Fruit fly (Drosophila melanogaster) whole organism, embryonic: ENCODE results near the gene Hsp22.

Experiments used
- Ada2b ChIP-seq: fragments of 200-800 bp; sonication (Bioruptor generic); IDR thresholded peaks from 2 replicates; pipeline ENCODE4 v1.3.6; 2022; ENCODE audit warnings: missing biosample characterization, missing genetic modification characterization
- Atf-2 ChIP-seq: fragments of 200-800 bp; sonication (Bioruptor generic); optimal IDR thresholded peaks from 2 replicates; lab custom pipeline; 2016; ENCODE audit warnings: missing biosample characterization, missing genetic modification characterization
- CG10321 ChIP-seq: fragments of 200-800 bp; sonication (Bioruptor generic); IDR thresholded peaks from 2 replicates; pipeline ENCODE4 v1.3.6; 2022; ENCODE audit warnings: missing biosample characterization, missing genetic modification characterization
- CG10431 ChIP-seq: fragments of 200-800 bp; sonication (Bioruptor generic); optimal IDR thresholded peaks from 3 replicates; lab custom pipeline; 2018; ENCODE audit warnings: missing biosample characterization, mild to moderate bottlenecking, missing genetic modification characterization
- CG13123 ChIP-seq: fragments of 200-800 bp; sonication (Bioruptor generic); optimal IDR thresholded peaks from 2 replicates; lab custom pipeline; 2016; ENCODE audit warnings: missing biosample characterization, missing genetic modification characterization
- CG13775 ChIP-seq: fragments of 200-800 bp; sonication (Bioruptor generic); optimal IDR thresholded peaks from 3 replicates; lab custom pipeline; 2017; ENCODE audit warnings: missing biosample characterization, mild to moderate bottlenecking, missing genetic modification characterization
- CG13894 ChIP-seq: fragments of 200-800 bp; sonication (Bioruptor generic); optimal IDR thresholded peaks from 3 replicates; lab custom pipeline; 2018; ENCODE audit warnings: missing biosample characterization, mild to moderate bottlenecking, missing genetic modification characterization, moderate library complexity
- CG15269 ChIP-seq: fragments of 200-800 bp; sonication (Bioruptor generic); optimal IDR thresholded peaks from 2 replicates; lab custom pipeline; 2018; ENCODE audit warnings: missing biosample characterization, mild to moderate bottlenecking, missing genetic modification characterization, moderate library complexity
- CG1602 ChIP-seq: fragments of 200-800 bp; sonication (Bioruptor generic); optimal IDR thresholded peaks from 3 replicates; lab custom pipeline; 2016; ENCODE audit warnings: missing biosample characterization, missing genetic modification characterization
- CG1832 ChIP-seq: fragments of 200-800 bp; sonication (Bioruptor generic); optimal IDR thresholded peaks from 2 replicates; lab custom pipeline; 2017; ENCODE audit warnings: missing biosample characterization, mild to moderate bottlenecking, missing genetic modification characterization, inconsistent platforms
- CG18619 ChIP-seq: fragments of 200-800 bp; sonication (Bioruptor generic); optimal IDR thresholded peaks from 3 replicates; lab custom pipeline; 2017; ENCODE audit warnings: missing biosample characterization, mild to moderate bottlenecking, missing genetic modification characterization
- CG30431 ChIP-seq: fragments of 200-800 bp; sonication (Bioruptor generic); optimal IDR thresholded peaks from 2 replicates; lab custom pipeline; 2017; ENCODE audit warnings: missing biosample characterization, missing genetic modification characterization
- CG34224 ChIP-seq: fragments of 200-800 bp; sonication (Bioruptor generic); IDR thresholded peaks from 3 replicates; pipeline ENCODE4 v1.3.6; 2022; ENCODE audit warnings: missing biosample characterization, missing genetic modification characterization; ENCODE audit not compliant: partially characterized antibody
- CG3726 ChIP-seq: fragments of 200-800 bp; sonication (Bioruptor generic); IDR thresholded peaks from 3 replicates; pipeline ENCODE4, ENCODE4 v1.3.6; 2022; ENCODE audit warnings: missing biosample characterization, missing genetic modification characterization
- CG4404 ChIP-seq: fragments of 200-800 bp; sonication (Bioruptor generic); IDR thresholded peaks from 2 replicates; pipeline ENCODE4 v1.3.6; 2022; ENCODE audit warnings: missing biosample characterization, missing genetic modification characterization
- CG8478 ChIP-seq: fragments of >200 bp; optimal IDR thresholded peaks from 2 replicates; lab custom pipeline; 2018
- CG8944 ChIP-seq: fragments of 200-800 bp; sonication (Bioruptor generic); optimal IDR thresholded peaks from 3 replicates; lab custom pipeline; 2016; ENCODE audit warnings: missing biosample characterization, missing genetic modification characterization
- D ChIP-seq, 2 experiments: fragments of 200-800 bp in 1 of 2; fragments of >200 bp in 1 of 2; sonication (Bioruptor generic) in 1 of 2; optimal IDR thresholded peaks; 2 replicates in 1 of 2; 3 replicates in 1 of 2; lab custom pipeline; 2017; ENCODE audit warnings: mild to moderate bottlenecking in 1 of 2, missing biosample characterization in 1 of 2, missing genetic modification characterization in 1 of 2, missing genetic modification reagents in 1 of 2
- Gug ChIP-seq: fragments of 200-800 bp; sonication (Bioruptor generic); IDR thresholded peaks from 4 replicates; pipeline ENCODE4 v1.3.6; 2022; ENCODE audit warnings: missing biosample characterization, missing genetic modification characterization
- Hr78 ChIP-seq, 2 experiments: fragments of 200-800 bp in 1 of 2; fragments of >200 bp in 1 of 2; sonication (Bioruptor generic) in 1 of 2; optimal IDR thresholded peaks; 2 replicates each; lab custom pipeline; 2017 to 2019; ENCODE audit warnings: missing biosample characterization in 2 of 2, missing genetic modification characterization in 2 of 2, mild to moderate bottlenecking in 1 of 2, moderate library complexity in 1 of 2
- Kr ChIP-seq: fragments of 200-800 bp; sonication (Bioruptor generic); optimal IDR thresholded peaks from 2 replicates; lab custom pipeline; 2017; ENCODE audit warnings: missing biosample characterization, mild to moderate bottlenecking, missing genetic modification characterization
- NC2α ChIP-seq: fragments of 200-800 bp; sonication (Bioruptor generic); optimal IDR thresholded peaks from 2 replicates; lab custom pipeline; 2016; ENCODE audit warnings: missing biosample characterization, missing genetic modification characterization
- NFAT ChIP-seq: fragments of 200-800 bp; sonication (Bioruptor generic); IDR thresholded peaks from 2 replicates; pipeline ENCODE4 v1.3.6; 2022; ENCODE audit warnings: missing biosample characterization, missing genetic modification characterization
- Opbp ChIP-seq: fragments of 200-800 bp; sonication (Bioruptor generic); IDR thresholded peaks from 3 replicates; pipeline ENCODE4 v1.3.6; 2022; ENCODE audit warnings: missing biosample characterization, missing genetic modification characterization; ENCODE audit not compliant: partially characterized antibody
- PHDP ChIP-seq: fragments of 200-800 bp; sonication (Bioruptor generic); optimal IDR thresholded peaks from 3 replicates; lab custom pipeline; 2018; ENCODE audit warnings: missing biosample characterization, mild to moderate bottlenecking, missing genetic modification characterization, moderate library complexity
- Ravus ChIP-seq: fragments of 200-800 bp; sonication (Bioruptor generic); IDR thresholded peaks from 2 replicates; pipeline ENCODE4 v1.3.6; 2022; ENCODE audit warnings: missing biosample characterization, missing genetic modification characterization
- Ssrp ChIP-seq: fragments of 200-800 bp; sonication (Bioruptor generic); optimal IDR thresholded peaks from 2 replicates; lab custom pipeline; 2018; ENCODE audit warnings: missing biosample characterization, mild to moderate bottlenecking, missing genetic modification characterization, moderate library complexity
- Xrp1 ChIP-seq: fragments of 200-800 bp; sonication (Bioruptor generic); IDR thresholded peaks from 2 replicates; pipeline ENCODE4 v1.3.6; 2022; ENCODE audit warnings: missing biosample characterization, missing genetic modification characterization
- ato ChIP-seq: fragments of 200-800 bp; sonication (Bioruptor generic); IDR thresholded peaks from 2 replicates; pipeline ENCODE4 v1.3.6; 2022; ENCODE audit warnings: missing biosample characterization, missing genetic modification characterization; ENCODE audit not compliant: partially characterized antibody
- bowl ChIP-seq: fragments of 200-800 bp; sonication (Bioruptor generic); IDR thresholded peaks from 2 replicates; pipeline ENCODE4 v1.3.6; 2022; ENCODE audit warnings: missing biosample characterization, missing genetic modification characterization
- cad ChIP-seq: fragments of >200 bp; optimal IDR thresholded peaks from 2 replicates; lab custom pipeline; 2017; ENCODE audit warnings: missing biosample characterization, missing genetic modification characterization
- cas ChIP-seq: fragments of 200-800 bp; sonication (Bioruptor generic); IDR thresholded peaks from 2 replicates; pipeline ENCODE4 v1.3.6; 2022; ENCODE audit warnings: missing biosample characterization, missing genetic modification characterization
- chinmo ChIP-seq: fragments of 200-800 bp; sonication (Bioruptor generic); IDR thresholded peaks from 4 replicates; pipeline ENCODE4 v1.3.6; 2022; ENCODE audit warnings: missing biosample characterization, missing genetic modification characterization; ENCODE audit not compliant: partially characterized antibody
- emc ChIP-seq: fragments of 200-800 bp; sonication (Bioruptor generic); optimal IDR thresholded peaks from 2 replicates; lab custom pipeline; 2016; ENCODE audit warnings: missing biosample characterization, missing genetic modification characterization
- gcm ChIP-seq: fragments of 200-800 bp; sonication (Bioruptor generic); optimal IDR thresholded peaks from 2 replicates; lab custom pipeline; 2019; ENCODE audit warnings: missing biosample characterization, mild to moderate bottlenecking, missing genetic modification characterization, moderate library complexity
- hb ChIP-seq: fragments of 200-800 bp; sonication (Bioruptor generic); IDR thresholded peaks from 3 replicates; pipeline ENCODE4 v1.3.6; 2022; ENCODE audit warnings: missing biosample characterization, missing genetic modification characterization; ENCODE audit not compliant: partially characterized antibody
- hkb ChIP-seq, 2 experiments: fragments of 200-800 bp in 1 of 2; fragments of >200 bp in 1 of 2; sonication (Bioruptor generic) in 1 of 2; IDR thresholded peaks in 1 of 2; optimal IDR thresholded peaks in 1 of 2; 2 replicates each; pipeline versions ENCODE4 v1.3.6 to Lab custom; 2017 to 2022; ENCODE audit warnings: missing biosample characterization in 1 of 2, missing genetic modification characterization in 1 of 2
- kah ChIP-seq: fragments of 200-800 bp; sonication (Bioruptor generic); optimal IDR thresholded peaks from 2 replicates; lab custom pipeline; 2018; ENCODE audit warnings: missing biosample characterization, mild to moderate bottlenecking, missing genetic modification characterization
- nerfin-1 ChIP-seq: fragments of 200-800 bp; sonication (Bioruptor generic); optimal IDR thresholded peaks from 3 replicates; lab custom pipeline; 2019; ENCODE audit warnings: missing biosample characterization, mild to moderate bottlenecking, missing genetic modification characterization, moderate library complexity
- nom ChIP-seq: fragments of 200-800 bp; sonication (Bioruptor generic); optimal IDR thresholded peaks from 2 replicates; lab custom pipeline; 2017; ENCODE audit warnings: missing biosample characterization, missing genetic modification characterization, mild to moderate bottlenecking, moderate library complexity, missing genetic modification reagents
- onecut ChIP-seq: fragments of 200-800 bp; sonication (Bioruptor generic); IDR thresholded peaks from 2 replicates; pipeline ENCODE4 v1.3.6; 2022; ENCODE audit warnings: missing biosample characterization, missing genetic modification characterization
- run ChIP-seq: fragments of 200-800 bp; sonication (Bioruptor generic); optimal IDR thresholded peaks from 3 replicates; lab custom pipeline; 2018; ENCODE audit warnings: missing biosample characterization, mild to moderate bottlenecking, missing genetic modification characterization
- tap ChIP-seq: fragments of 200-800 bp; optimal IDR thresholded peaks from 3 replicates; lab custom pipeline; 2019; ENCODE audit warnings: missing biosample characterization, mild to moderate bottlenecking, missing genetic modification characterization, moderate library complexity
- tgo ChIP-seq: fragments of 200-800 bp; sonication (Bioruptor generic); IDR thresholded peaks from 3 replicates; pipeline ENCODE4 v1.3.6; 2022; ENCODE audit warnings: missing biosample characterization, missing genetic modification characterization
- tup ChIP-seq: fragments of 200-800 bp; sonication (Bioruptor generic); optimal IDR thresholded peaks from 2 replicates; lab custom pipeline; 2016; ENCODE audit warnings: missing biosample characterization, mild to moderate bottlenecking, missing genetic modification characterization, moderate library complexity
- unc-4 ChIP-seq: fragments of 200-800 bp; sonication (Bioruptor generic); IDR thresholded peaks from 2 replicates; pipeline ENCODE4 v1.3.6; 2022; ENCODE audit warnings: missing biosample characterization, missing genetic modification characterization; ENCODE audit not compliant: partially characterized antibody
- vnd ChIP-seq: fragments of 200-800 bp; sonication (Bioruptor generic); IDR thresholded peaks from 3 replicates; pipeline ENCODE4 v1.3.6; 2022; ENCODE audit warnings: missing biosample characterization, missing genetic modification characterization; ENCODE audit not compliant: partially characterized antibody

Gene Hsp22

DNA sequence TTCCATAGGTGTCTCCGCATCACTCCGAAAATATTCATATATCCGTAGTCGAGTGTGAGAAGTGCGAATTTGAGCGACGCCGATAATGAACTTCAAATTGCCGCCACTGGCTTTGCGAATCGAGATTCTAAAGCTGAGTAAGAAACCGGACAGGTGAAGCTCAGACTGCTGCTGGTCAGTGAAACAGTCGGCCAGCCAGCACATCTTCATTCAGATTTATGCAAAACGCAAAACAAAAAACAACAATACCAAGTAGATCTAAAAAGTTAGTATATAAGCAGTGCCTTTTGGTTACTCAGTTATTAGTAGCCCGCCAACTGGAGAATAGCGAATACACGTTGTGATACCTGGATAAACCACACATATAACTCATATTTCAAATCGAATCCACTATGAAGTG lies 31.8 kb downstream of the Hsp22 start, which contains the start of gene Cpr67B:
Gene Cpr67B, plus strand, starts transcription at position 301 of the 400 bp plus-strand sequence.
- TF ChIP-seq CG10321 (GFP tag; lab: Robert Waterston, UW) (no peak), tgo (GFP tag; lab: Robert Waterston, UW) (no peak), CG13894 (peak; percentile 43), chinmo (GFP tag; lab: Robert Waterston, UW) (0 out of 4 replicates have a peak, but pooled peaks have one; percentile 15), CG1602 (GFP tag; lab: Kevin White, UChicago) (no peak), CG34224 (GFP tag; lab: Robert Waterston, UW) (no peak), ato (GFP tag; lab: Robert Waterston, UW) (no peak)

DNA sequence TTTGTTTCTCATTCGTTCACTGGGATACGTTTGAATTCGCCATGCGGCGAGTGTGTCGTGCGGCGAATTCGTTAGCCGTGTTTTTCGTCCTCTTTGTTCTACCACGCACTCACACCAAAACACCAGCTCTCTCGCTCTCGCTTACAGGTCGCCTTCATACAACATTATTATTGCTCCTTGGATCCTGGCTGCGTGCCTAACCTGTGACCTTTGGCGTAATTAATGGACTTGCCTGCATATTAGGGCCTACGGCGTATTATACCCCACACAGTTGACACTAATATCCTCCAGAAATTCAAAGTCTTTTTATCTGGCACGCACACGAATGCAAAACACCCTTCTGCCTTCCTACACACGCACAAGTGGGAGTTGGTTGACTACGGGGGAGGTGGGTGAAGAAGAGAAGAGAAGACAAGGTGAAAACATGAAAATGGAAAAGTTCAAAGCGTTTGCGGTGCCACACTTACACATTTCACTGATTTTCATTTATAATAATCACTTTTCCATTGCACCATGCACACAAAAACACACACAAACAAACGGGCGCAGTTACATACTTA lies 37.4 kb downstream of the Hsp22 start:
- no peak for TF ChIP-seq CG8944 (GFP tag; lab: Kevin White, UChicago)
- TF ChIP-seq nerfin-1 (tag; lab: Kevin White, UChicago): peak; percentile 24
- TF ChIP-seq cad: no peak
- TF ChIP-seq PHDP (tag; lab: Kevin White, UChicago): no peak
- TF ChIP-seq CG13123 (GFP tag; lab: Kevin White, UChicago): no peak
- TF ChIP-seq CG8478 (lab: Kevin White, UChicago): peak; percentile 75
- TF ChIP-seq CG1832 (GFP tag; lab: Kevin White, UChicago): peak; percentile 63
- TF ChIP-seq Ravus (GFP tag; lab: Robert Waterston, UW): no peak
- TF ChIP-seq gcm (GFP tag; lab: Kevin White, UChicago): no peak
- no peak for TF ChIP-seq vnd (GFP tag; lab: Robert Waterston, UW)
- TF ChIP-seq Kr: no peak
- no peak for TF ChIP-seq CG30431 (GFP tag; lab: Kevin White, UChicago)
- no peak for TF ChIP-seq Xrp1 (GFP tag; lab: Robert Waterston, UW)
- TF ChIP-seq hkb (optimal IDR thresholded peaks at IDR 0.05; lab: Kevin White, UChicago): no peak
- TF ChIP-seq hkb (GFP tag; IDR thresholded peaks at IDR 0.05; lab: Robert Waterston, UW): no peak
- no peak for TF ChIP-seq tap (tag; lab: Kevin White, UChicago)
- TF ChIP-seq tup (GFP tag; lab: Kevin White, UChicago): no peak
- no peak for TF ChIP-seq bowl (GFP tag; lab: Robert Waterston, UW)
- TF ChIP-seq kah (GFP tag; lab: Kevin White, UChicago): no peak
- TF ChIP-seq NC2α (GFP tag; lab: Kevin White, UChicago): no peak
- no peak for TF ChIP-seq cas (GFP tag; lab: Robert Waterston, UW)
- TF ChIP-seq CG3726 (GFP tag; lab: Robert Waterston, UW): no peak
- no peak for TF ChIP-seq Opbp (GFP tag; lab: Robert Waterston, UW)
- TF ChIP-seq Ada2b (GFP tag; lab: Robert Waterston, UW): no peak
- TF ChIP-seq hb: no peak
- peak; percentile 69 for TF ChIP-seq D (optimal IDR thresholded peaks at IDR 0.05; lab: Kevin White, UChicago)
- TF ChIP-seq D (GFP tag; optimal IDR thresholded peaks at IDR 0.05; lab: Kevin White, UChicago): no peak
- no peak for TF ChIP-seq CG15269
- no peak for TF ChIP-seq onecut (GFP tag; lab: Robert Waterston, UW)
- no peak for TF ChIP-seq Ssrp
- TF ChIP-seq Gug (GFP tag; lab: Robert Waterston, UW): no peak
- no peak for TF ChIP-seq NFAT (GFP tag; lab: Robert Waterston, UW)
- TF ChIP-seq run (tag; lab: Kevin White, UChicago): no peak
- no peak for TF ChIP-seq emc (GFP tag; lab: Kevin White, UChicago)
- peak; percentile 13 for TF ChIP-seq nom (GFP tag; lab: Kevin White, UChicago)
- TF ChIP-seq Hr78 (GFP tag; optimal IDR thresholded peaks at IDR 0.05; lab: Kevin White, UChicago): peak in 1 of 2 experiments; percentile 20
- no peak for TF ChIP-seq Atf-2 (GFP tag; lab: Kevin White, UChicago)
- TF ChIP-seq CG13775: no peak
- no peak for TF ChIP-seq CG4404 (GFP tag; lab: Robert Waterston, UW)
- no peak for TF ChIP-seq CG10431 (GFP tag; lab: Kevin White, UChicago)
- no peak for TF ChIP-seq unc-4 (GFP tag; lab: Robert Waterston, UW)
- TF ChIP-seq CG18619 (GFP tag; lab: Kevin White, UChicago): no peak
